Fruit fly (Drosophila melanogaster) whole organism, embryonic: ENCODE measurements around the gene CG3630.

Experiments used
- B-H1 ChIP-seq: fragments of 200-800 bp; sonication (Bioruptor generic); IDR thresholded peaks from 3 replicates; pipeline ENCODE4 v1.3.6; 2022; ENCODE audit warnings: missing biosample characterization, missing genetic modification characterization
- CG10431 ChIP-seq: fragments of 200-800 bp; sonication (Bioruptor generic); optimal IDR thresholded peaks from 3 replicates; lab custom pipeline; 2018; ENCODE audit warnings: missing biosample characterization, mild to moderate bottlenecking, missing genetic modification characterization
- CG11093 ChIP-seq: fragments of 200-800 bp; sonication (Bioruptor generic); IDR thresholded peaks from 3 replicates; pipeline ENCODE4 v1.3.6; 2022; ENCODE audit warnings: missing biosample characterization, missing genetic modification characterization
- CG12104 ChIP-seq: fragments of 200-800 bp; sonication (Bioruptor generic); optimal IDR thresholded peaks from 3 replicates; lab custom pipeline; 2016; ENCODE audit warnings: missing biosample characterization, missing genetic modification characterization
- CG12391 ChIP-seq: fragments of 200-800 bp; sonication (Bioruptor generic); optimal IDR thresholded peaks from 3 replicates; lab custom pipeline; 2018; ENCODE audit warnings: missing biosample characterization, mild to moderate bottlenecking, missing genetic modification characterization, moderate library complexity
- CG14050 ChIP-seq: fragments of 200-800 bp; sonication (Bioruptor generic); IDR thresholded peaks from 3 replicates; pipeline ENCODE4 v1.3.6; 2022; ENCODE audit warnings: missing biosample characterization, missing genetic modification characterization
- CG14441 ChIP-seq: fragments of 200-800 bp; sonication (Bioruptor generic); IDR thresholded peaks from 2 replicates; pipeline ENCODE4 v1.3.6; 2022; ENCODE audit warnings: missing biosample characterization, missing genetic modification characterization
- CG17612 ChIP-seq: fragments of 200-800 bp; sonication (Bioruptor generic); IDR thresholded peaks from 2 replicates; pipeline ENCODE4 v1.3.6; 2022; ENCODE audit warnings: missing biosample characterization, missing genetic modification characterization
- CG2202 ChIP-seq: fragments of 200-800 bp; sonication (Bioruptor generic); optimal IDR thresholded peaks from 2 replicates; lab custom pipeline; 2018; ENCODE audit warnings: missing biosample characterization, mild to moderate bottlenecking, missing genetic modification characterization
- CG2712 ChIP-seq: fragments of 200-800 bp; optimal IDR thresholded peaks from 3 replicates; lab custom pipeline; 2019; ENCODE audit warnings: missing biosample characterization, mild to moderate bottlenecking, missing genetic modification characterization, moderate library complexity
- CG32767 ChIP-seq: fragments of 200-800 bp; sonication (Bioruptor generic); IDR thresholded peaks from 2 replicates; pipeline ENCODE4 v1.3.6; 2022; ENCODE audit warnings: missing biosample characterization, missing genetic modification characterization
- CG34376 ChIP-seq: fragments of 200-800 bp; sonication (Bioruptor generic); optimal IDR thresholded peaks from 2 replicates; lab custom pipeline; 2018; ENCODE audit warnings: missing biosample characterization, mild to moderate bottlenecking, missing genetic modification characterization
- CG3726 ChIP-seq: fragments of 200-800 bp; sonication (Bioruptor generic); IDR thresholded peaks from 3 replicates; pipeline ENCODE4, ENCODE4 v1.3.6; 2022; ENCODE audit warnings: missing biosample characterization, missing genetic modification characterization
- CG42726 ChIP-seq: fragments of 200-800 bp; sonication (Bioruptor generic); IDR thresholded peaks from 2 replicates; pipeline ENCODE4 v1.3.6; 2022; ENCODE audit warnings: missing biosample characterization, missing genetic modification characterization; ENCODE audit not compliant: partially characterized antibody
- CG4707 ChIP-seq: fragments of 200-800 bp; sonication (Bioruptor generic); optimal IDR thresholded peaks from 2 replicates; lab custom pipeline; 2018; ENCODE audit warnings: missing biosample characterization, mild to moderate bottlenecking, missing genetic modification characterization, moderate library complexity
- CG6654 ChIP-seq: fragments of 200-800 bp; sonication (Bioruptor generic); optimal IDR thresholded peaks from 2 replicates; lab custom pipeline; 2017; ENCODE audit warnings: missing biosample characterization, mild to moderate bottlenecking, missing genetic modification characterization
- CG8290 ChIP-seq, 3 experiments: fragments of 200-800 bp; sonication (Bioruptor generic); optimal IDR thresholded peaks; 2 replicates each; lab custom pipeline; 2016 to 2019; ENCODE audit warnings: missing biosample characterization in 3 of 3, missing genetic modification characterization in 3 of 3, mild to moderate bottlenecking in 2 of 3, moderate library complexity in 1 of 3
- CHES-1-like ChIP-seq: fragments of 200-800 bp; sonication (Bioruptor generic); optimal IDR thresholded peaks from 2 replicates; lab custom pipeline; 2016; ENCODE audit warnings: missing biosample characterization, missing genetic modification characterization
- D19A ChIP-seq: fragments of 200-800 bp; optimal IDR thresholded peaks from 3 replicates; lab custom pipeline; 2019; ENCODE audit warnings: missing biosample characterization, mild to moderate bottlenecking, missing genetic modification characterization, moderate library complexity
- Dip3 ChIP-seq: fragments of 200-800 bp; sonication (Bioruptor generic); optimal IDR thresholded peaks from 3 replicates; lab custom pipeline; 2016; ENCODE audit warnings: missing biosample characterization, missing genetic modification characterization
- Eip74EF ChIP-seq, 2 experiments: fragments of 200-800 bp in 1 of 2; fragments of >200 bp in 1 of 2; sonication (Bioruptor generic) in 1 of 2; optimal IDR thresholded peaks; 2 replicates each; lab custom pipeline; 2017 to 2019; ENCODE audit warnings: missing biosample characterization in 2 of 2, missing genetic modification characterization in 2 of 2, mild to moderate bottlenecking in 1 of 2, moderate library complexity in 1 of 2
- Gug ChIP-seq: fragments of 200-800 bp; sonication (Bioruptor generic); IDR thresholded peaks from 4 replicates; pipeline ENCODE4 v1.3.6; 2022; ENCODE audit warnings: missing biosample characterization, missing genetic modification characterization
- Hey ChIP-seq: fragments of 200-800 bp; sonication (Bioruptor generic); optimal IDR thresholded peaks from 3 replicates; lab custom pipeline; 2018; ENCODE audit warnings: missing biosample characterization, mild to moderate bottlenecking, missing genetic modification characterization
- Hmr ChIP-seq: fragments of 200-800 bp; sonication (Bioruptor generic); optimal IDR thresholded peaks from 3 replicates; lab custom pipeline; 2017; ENCODE audit warnings: mild to moderate bottlenecking, missing biosample characterization, missing genetic modification reagents, missing genetic modification characterization
- Hr51 ChIP-seq, 2 experiments: fragments of 200-800 bp; sonication (Bioruptor generic); optimal IDR thresholded peaks; 2 replicates in 1 of 2; 3 replicates in 1 of 2; lab custom pipeline; 2016 to 2018; ENCODE audit warnings: missing biosample characterization in 2 of 2, missing genetic modification characterization in 2 of 2, mild to moderate bottlenecking in 1 of 2, moderate library complexity in 1 of 2
- NFAT ChIP-seq: fragments of 200-800 bp; sonication (Bioruptor generic); IDR thresholded peaks from 2 replicates; pipeline ENCODE4 v1.3.6; 2022; ENCODE audit warnings: missing biosample characterization, missing genetic modification characterization
- Neu2 ChIP-seq: fragments of 200-800 bp; sonication (Bioruptor generic); optimal IDR thresholded peaks from 3 replicates; lab custom pipeline; 2016; ENCODE audit warnings: missing biosample characterization, missing genetic modification characterization, borderline replicate concordance
- Sin3A ChIP-seq: fragments of >200 bp; optimal IDR thresholded peaks from 2 replicates; lab custom pipeline; 2018
- Stat92E ChIP-seq, 3 experiments: fragments of >200 bp in 2 of 3; fragments of 200-800 bp in 1 of 3; sonication (Bioruptor generic) in 1 of 3; optimal IDR thresholded peaks; 2 replicates each; lab custom pipeline; 2017 to 2019; ENCODE audit warnings: missing biosample characterization in 3 of 3, missing genetic modification characterization in 3 of 3, mild to moderate bottlenecking in 1 of 3, moderate library complexity in 1 of 3
- aop ChIP-seq: fragments of 200-800 bp; sonication (Bioruptor generic); IDR thresholded peaks from 2 replicates; pipeline ENCODE4 v1.3.6; 2022; ENCODE audit warnings: missing biosample characterization, missing genetic modification characterization
- crc ChIP-seq: fragments of 200-800 bp; sonication (Bioruptor generic); optimal IDR thresholded peaks from 2 replicates; lab custom pipeline; 2016; ENCODE audit warnings: missing biosample characterization, missing genetic modification characterization
- crp ChIP-seq, 2 experiments: fragments of 200-800 bp; sonication (Bioruptor generic); optimal IDR thresholded peaks; 2 replicates in 1 of 2; 3 replicates in 1 of 2; lab custom pipeline; 2017; ENCODE audit warnings: missing biosample characterization in 2 of 2, missing genetic modification characterization in 2 of 2, mild to moderate bottlenecking in 1 of 2, moderate library complexity in 1 of 2
- eve ChIP-seq, 2 experiments: fragments of >200 bp; optimal IDR thresholded peaks; 2 replicates each; lab custom pipeline; 2017; ENCODE audit warnings: missing biosample characterization in 2 of 2, missing genetic modification characterization in 2 of 2
- fd3F ChIP-seq: fragments of 200-800 bp; sonication (Bioruptor generic); optimal IDR thresholded peaks from 2 replicates; lab custom pipeline; 2018; ENCODE audit warnings: missing biosample characterization, mild to moderate bottlenecking, missing genetic modification characterization, moderate library complexity
- fd64A ChIP-seq: fragments of 200-800 bp; sonication (Bioruptor generic); optimal IDR thresholded peaks from 3 replicates; lab custom pipeline; 2018; ENCODE audit warnings: missing biosample characterization, mild to moderate bottlenecking, missing genetic modification characterization
- fru ChIP-seq: fragments of >200 bp; optimal IDR thresholded peaks from 2 replicates; lab custom pipeline; 2017
- gsb-n ChIP-seq: fragments of 200-800 bp; sonication (Bioruptor generic); optimal IDR thresholded peaks from 3 replicates; lab custom pipeline; 2018; ENCODE audit warnings: missing biosample characterization, mild to moderate bottlenecking, missing genetic modification characterization
- hb ChIP-seq: fragments of 200-800 bp; sonication (Bioruptor generic); IDR thresholded peaks from 3 replicates; pipeline ENCODE4 v1.3.6; 2022; ENCODE audit warnings: missing biosample characterization, missing genetic modification characterization; ENCODE audit not compliant: partially characterized antibody
- mld ChIP-seq: fragments of 200-800 bp; sonication (Bioruptor generic); IDR thresholded peaks from 3 replicates; pipeline ENCODE4 v1.3.6; 2022; ENCODE audit warnings: missing biosample characterization, missing genetic modification characterization; ENCODE audit not compliant: partially characterized antibody
- pb ChIP-seq: fragments of 200-800 bp; sonication (Bioruptor generic); optimal IDR thresholded peaks from 3 replicates; lab custom pipeline; 2016; ENCODE audit warnings: missing biosample characterization, missing genetic modification characterization
- pho ChIP-seq: fragments of 200-800 bp; sonication (Bioruptor generic); optimal IDR thresholded peaks from 2 replicates; lab custom pipeline; 2016; ENCODE audit warnings: missing biosample characterization, missing genetic modification characterization
- pita ChIP-seq: fragments of 200-800 bp; sonication (Bioruptor generic); optimal IDR thresholded peaks from 2 replicates; lab custom pipeline; 2017; ENCODE audit warnings: missing biosample characterization, mild to moderate bottlenecking, missing genetic modification characterization
- rib ChIP-seq: fragments of 200-800 bp; sonication (Bioruptor generic); IDR thresholded peaks from 2 replicates; pipeline ENCODE4 v1.3.6; 2022; ENCODE audit warnings: missing biosample characterization, missing genetic modification characterization
- seq ChIP-seq: fragments of 200-800 bp; sonication (Bioruptor generic); IDR thresholded peaks from 2 replicates; pipeline ENCODE4 v1.3.6; 2022; ENCODE audit warnings: missing biosample characterization, missing genetic modification characterization
- slou ChIP-seq: fragments of 200-800 bp; sonication (Bioruptor generic); optimal IDR thresholded peaks from 3 replicates; lab custom pipeline; 2016; ENCODE audit warnings: missing biosample characterization, missing genetic modification characterization
- vnd ChIP-seq: fragments of 200-800 bp; sonication (Bioruptor generic); IDR thresholded peaks from 3 replicates; pipeline ENCODE4 v1.3.6; 2022; ENCODE audit warnings: missing biosample characterization, missing genetic modification characterization; ENCODE audit not compliant: partially characterized antibody
- wdn ChIP-seq: fragments of 200-800 bp; sonication (Bioruptor generic); IDR thresholded peaks from 2 replicates; pipeline ENCODE4 v1.3.6; 2022; ENCODE audit warnings: missing biosample characterization, missing genetic modification characterization
- wor ChIP-seq: fragments of 200-800 bp; sonication (Bioruptor generic); IDR thresholded peaks from 2 replicates; pipeline ENCODE4 v1.3.6; 2022; ENCODE audit warnings: missing biosample characterization, missing genetic modification characterization

CG3630 gene

dm6 chrX:2123965-2124688, 37.9 kb upstream of the CG3630 start (continued):
- TF ChIP-seq aop (GFP tag; lab: Robert Waterston, UW) (no peak; the same call in none of the 2 replicates), CG4707 (GFP tag; lab: Kevin White, UChicago) (peak; percentile 83), NFAT (peak; percentile 87), Neu2 (GFP tag; lab: Kevin White, UChicago) (no peak), fd64A (GFP tag; lab: Kevin White, UChicago) (peak; percentile 82), CG12391 (tag; lab: Kevin White, UChicago) (peak; percentile 99), Sin3A (lab: Kevin White, UChicago) (no peak), CG17612 (GFP tag; lab: Robert Waterston, UW) (peak; percentile 67), Hey (no peak), Stat92E (GFP tag; optimal IDR thresholded peaks at IDR 0.05; lab: Kevin White, UChicago) (peak in 1 of 3 experiments; percentile 94), CG34376 (GFP tag; lab: Kevin White, UChicago) (no peak), CG2712 (peak; percentile 99), CG42726 (GFP tag; lab: Robert Waterston, UW) (no peak), gsb-n (tag; lab: Kevin White, UChicago) (peak; percentile 96), Gug (GFP tag; lab: Robert Waterston, UW) (peak; percentile 94), wor (GFP tag; lab: Robert Waterston, UW) (peak; percentile 85), CG10431 (peak; percentile 94), seq (peak; percentile 84), mld (no peak), Eip74EF (GFP tag; optimal IDR thresholded peaks at IDR 0.05; lab: Kevin White, UChicago) (peak in 1 of 2 experiments; percentile 95), CG14050 (peak; percentile 85), CG14441 (GFP tag; lab: Robert Waterston, UW) (peak; percentile 93), hb (peak; percentile 55; the same call in 1 of the 3 replicates), B-H1 (peak; percentile 87), CG6654 (peak; percentile 92), pho (GFP tag; lab: Kevin White, UChicago) (peak; percentile 72), rib (GFP tag; lab: Robert Waterston, UW) (no peak), CHES-1-like (GFP tag; lab: Kevin White, UChicago) (peak; percentile 82), Dip3 (GFP tag; lab: Kevin White, UChicago) (peak; percentile 80), D19A (peak; percentile 97), vnd (peak; percentile 53; the same call in 2 of the 3 replicates), CG12104 (GFP tag; lab: Kevin White, UChicago) (peak; percentile 97), eve (GFP tag; optimal IDR thresholded peaks at IDR 0.05; lab: Kevin White, UChicago) (no peak), slou (GFP tag; lab: Kevin White, UChicago) (peak; percentile 90), Hr51 (GFP tag; optimal IDR thresholded peaks at IDR 0.05; lab: Kevin White, UChicago) (peak; percentile 86 to 98), CG32767 (GFP tag; lab: Robert Waterston, UW) (no peak; the same call in 1 of the 2 replicates), CG3726 (GFP tag; lab: Robert Waterston, UW) (peak; percentile 90), wdn (GFP tag; lab: Robert Waterston, UW) (peak; percentile 83), crp (GFP tag; optimal IDR thresholded peaks at IDR 0.05; lab: Kevin White, UChicago) (peak in 1 of 2 experiments; percentile 48), Hmr (GFP tag; lab: Kevin White, UChicago) (peak; percentile 98), CG11093 (GFP tag; lab: Robert Waterston, UW) (peak; percentile 92), CG2202 (tag; lab: Kevin White, UChicago) (peak; percentile 95), fd3F (GFP tag; lab: Kevin White, UChicago) (peak; percentile 94), CG8290 (GFP tag; optimal IDR thresholded peaks at IDR 0.05; lab: Kevin White, UChicago) (peak; percentile 93), CG8290 (tag; optimal IDR thresholded peaks at IDR 0.05; lab: Kevin White, UChicago) (peak; percentile 32 to 92), pb (GFP tag; lab: Kevin White, UChicago) (peak; percentile 72), pita (GFP tag; lab: Kevin White, UChicago) (no peak), crc (GFP tag; lab: Kevin White, UChicago) (peak; percentile 34), fru (lab: Kevin White, UChicago) (no peak)
